Fruit fly (Drosophila melanogaster) whole organism, embryonic: ENCODE data around the gene CG42271.

Experiments used
- BEAF-32 ChIP-seq: fragments of 200-800 bp; sonication (Bioruptor generic); optimal IDR thresholded peaks from 3 replicates; lab custom pipeline; 2017; ENCODE audit warnings: missing biosample characterization, missing genetic modification characterization, mild to moderate bottlenecking, moderate library complexity, missing genetic modification reagents
- CG12769 ChIP-seq: fragments of 200-800 bp; sonication (Bioruptor generic); optimal IDR thresholded peaks from 2 replicates; lab custom pipeline; 2019; ENCODE audit warnings: missing biosample characterization, mild to moderate bottlenecking, missing genetic modification characterization, moderate library complexity
- CG15514 ChIP-seq: fragments of 200-800 bp; sonication (Bioruptor generic); optimal IDR thresholded peaks from 3 replicates; lab custom pipeline; 2017; ENCODE audit warnings: missing biosample characterization, missing genetic modification characterization, mild to moderate bottlenecking, moderate library complexity, missing genetic modification reagents
- CG18764 ChIP-seq: fragments of 200-800 bp; sonication (Bioruptor generic); optimal IDR thresholded peaks from 3 replicates; lab custom pipeline; 2016; ENCODE audit warnings: missing biosample characterization, missing genetic modification characterization
- CG2712 ChIP-seq: fragments of 200-800 bp; optimal IDR thresholded peaks from 3 replicates; lab custom pipeline; 2019; ENCODE audit warnings: missing biosample characterization, mild to moderate bottlenecking, missing genetic modification characterization, moderate library complexity
- CG2875 ChIP-seq: fragments of 200-800 bp; sonication (Bioruptor generic); optimal IDR thresholded peaks from 2 replicates; lab custom pipeline; 2017; ENCODE audit warnings: missing biosample characterization, mild to moderate bottlenecking, missing genetic modification characterization, missing genetic modification reagents
- CG3163 ChIP-seq: fragments of 200-800 bp; sonication (Bioruptor generic); optimal IDR thresholded peaks from 3 replicates; lab custom pipeline; 2016; ENCODE audit warnings: missing biosample characterization, missing genetic modification characterization
- CG32772 ChIP-seq: fragments of 200-800 bp; sonication (Bioruptor generic); IDR thresholded peaks from 2 replicates; pipeline ENCODE4 v1.3.6; 2022; ENCODE audit warnings: missing biosample characterization, missing genetic modification characterization
- CG3847 ChIP-seq: fragments of 200-800 bp; sonication (Bioruptor generic); IDR thresholded peaks from 2 replicates; pipeline ENCODE4 v1.3.6; 2022; ENCODE audit warnings: missing biosample characterization, missing genetic modification characterization
- CG8924 ChIP-seq: fragments of 200-800 bp; optimal IDR thresholded peaks from 3 replicates; lab custom pipeline; 2019; ENCODE audit warnings: missing biosample characterization, mild to moderate bottlenecking, missing genetic modification characterization, moderate library complexity
- CG9609 ChIP-seq: fragments of 200-800 bp; sonication (Bioruptor generic); optimal IDR thresholded peaks from 3 replicates; lab custom pipeline; 2016; ENCODE audit warnings: missing biosample characterization, missing genetic modification characterization
- Dbx ChIP-seq: fragments of 200-800 bp; sonication (Bioruptor generic); IDR thresholded peaks from 3 replicates; pipeline ENCODE4 v1.3.6; 2022; ENCODE audit warnings: missing biosample characterization, missing genetic modification characterization
- Dll ChIP-seq: fragments of 200-800 bp; sonication (Bioruptor generic); IDR thresholded peaks from 4 replicates; pipeline ENCODE4 v1.3.6; 2022; ENCODE audit warnings: missing biosample characterization, missing genetic modification characterization; ENCODE audit not compliant: partially characterized antibody
- Dp ChIP-seq: fragments of 200-800 bp; sonication (Bioruptor generic); optimal IDR thresholded peaks from 2 replicates; lab custom pipeline; 2018; ENCODE audit warnings: missing biosample characterization, mild to moderate bottlenecking, missing genetic modification characterization, moderate library complexity
- E2f2 ChIP-seq: fragments of 200-800 bp; sonication (Bioruptor generic); IDR thresholded peaks from 2 replicates; pipeline ENCODE4 v1.3.6; 2022; ENCODE audit warnings: missing biosample characterization, missing genetic modification characterization
- Ets65A ChIP-seq: fragments of 200-800 bp; sonication (Bioruptor generic); peaks from one replicate; lab custom pipeline; 2016; ENCODE audit warnings: missing biosample characterization, missing genetic modification characterization
- Ets97D ChIP-seq: fragments of 200-800 bp; sonication (Bioruptor generic); optimal IDR thresholded peaks from 3 replicates; lab custom pipeline; 2016; ENCODE audit warnings: missing biosample characterization, missing genetic modification characterization
- Lpt ChIP-seq: fragments of >200 bp; optimal IDR thresholded peaks from 2 replicates; lab custom pipeline; 2018; ENCODE audit warnings: missing biosample characterization, missing genetic modification characterization
- MBD-R2 ChIP-seq: fragments of 200-800 bp; sonication (Bioruptor generic); IDR thresholded peaks from 2 replicates; pipeline ENCODE4 v1.3.6; 2022; ENCODE audit warnings: missing biosample characterization, missing genetic modification characterization
- MESR4 ChIP-seq: fragments of 200-800 bp; sonication (Bioruptor generic); optimal IDR thresholded peaks from 2 replicates; lab custom pipeline; 2018; ENCODE audit warnings: missing biosample characterization, mild to moderate bottlenecking, missing genetic modification characterization, moderate library complexity
- Myb ChIP-seq: fragments of 200-800 bp; sonication (Bioruptor generic); optimal IDR thresholded peaks from 2 replicates; lab custom pipeline; 2016; ENCODE audit warnings: missing biosample characterization, missing genetic modification characterization
- Poxn ChIP-seq: fragments of 200-800 bp; sonication (Bioruptor generic); IDR thresholded peaks from 2 replicates; pipeline ENCODE4 v1.3.6; 2022; ENCODE audit warnings: missing biosample characterization, missing genetic modification characterization
- Six4 ChIP-seq: fragments of 200-800 bp; sonication (Bioruptor generic); optimal IDR thresholded peaks from 2 replicates; lab custom pipeline; 2016; ENCODE audit warnings: missing biosample characterization, missing genetic modification characterization
- Sry-β ChIP-seq: fragments of 200-800 bp; sonication (Bioruptor generic); optimal IDR thresholded peaks from 2 replicates; lab custom pipeline; 2018; ENCODE audit warnings: missing biosample characterization, mild to moderate bottlenecking, missing genetic modification characterization, moderate library complexity
- amos ChIP-seq: fragments of 200-800 bp; sonication (Bioruptor generic); IDR thresholded peaks from 2 replicates; pipeline ENCODE4 v1.3.6; 2022; ENCODE audit warnings: missing biosample characterization, missing genetic modification characterization; ENCODE audit not compliant: partially characterized antibody
- ato ChIP-seq: fragments of 200-800 bp; sonication (Bioruptor generic); IDR thresholded peaks from 2 replicates; pipeline ENCODE4 v1.3.6; 2022; ENCODE audit warnings: missing biosample characterization, missing genetic modification characterization; ENCODE audit not compliant: partially characterized antibody
- bigmax ChIP-seq: fragments of 200-800 bp; sonication (Bioruptor generic); optimal IDR thresholded peaks from 2 replicates; lab custom pipeline; 2018; ENCODE audit warnings: missing biosample characterization, mild to moderate bottlenecking, missing genetic modification characterization
- cato ChIP-seq: fragments of 200-800 bp; sonication (Bioruptor generic); optimal IDR thresholded peaks from 2 replicates; lab custom pipeline; 2016; ENCODE audit warnings: missing biosample characterization, missing genetic modification characterization, borderline replicate concordance
- crp ChIP-seq, 2 experiments: fragments of 200-800 bp; sonication (Bioruptor generic); optimal IDR thresholded peaks; 2 replicates in 1 of 2; 3 replicates in 1 of 2; lab custom pipeline; 2017; ENCODE audit warnings: missing biosample characterization in 2 of 2, missing genetic modification characterization in 2 of 2, mild to moderate bottlenecking in 1 of 2, moderate library complexity in 1 of 2
- da ChIP-seq: fragments of 200-800 bp; sonication (Bioruptor generic); optimal IDR thresholded peaks from 2 replicates; lab custom pipeline; 2016; ENCODE audit warnings: missing biosample characterization, missing genetic modification characterization
- dysf ChIP-seq: fragments of 200-800 bp; sonication (Bioruptor generic); IDR thresholded peaks from 3 replicates; pipeline ENCODE4 v1.3.6; 2022; ENCODE audit warnings: missing biosample characterization, missing genetic modification characterization
- insv ChIP-seq, 2 experiments: fragments of 200-800 bp; sonication (Bioruptor generic); optimal IDR thresholded peaks; 3 replicates each; lab custom pipeline; 2016 to 2018; ENCODE audit warnings: missing biosample characterization in 2 of 2, missing genetic modification characterization in 2 of 2
- kah ChIP-seq: fragments of 200-800 bp; sonication (Bioruptor generic); optimal IDR thresholded peaks from 2 replicates; lab custom pipeline; 2018; ENCODE audit warnings: missing biosample characterization, mild to moderate bottlenecking, missing genetic modification characterization
- odd ChIP-seq: fragments of 200-800 bp; sonication (Bioruptor generic); optimal IDR thresholded peaks from 2 replicates; lab custom pipeline; 2017; ENCODE audit warnings: missing biosample characterization, mild to moderate bottlenecking, missing genetic modification characterization
- pzg ChIP-seq: fragments of 200-800 bp; sonication (Bioruptor generic); optimal IDR thresholded peaks from 3 replicates; lab custom pipeline; 2018; ENCODE audit warnings: missing biosample characterization, mild to moderate bottlenecking, missing genetic modification characterization, moderate library complexity
- row ChIP-seq: fragments of 200-800 bp; sonication (Bioruptor generic); IDR thresholded peaks from 3 replicates; pipeline ENCODE4 v1.3.6; 2022; ENCODE audit warnings: missing biosample characterization, missing genetic modification characterization
- sens ChIP-seq: fragments of 200-800 bp; sonication (Bioruptor generic); peaks from one replicate; lab custom pipeline; 2016; ENCODE audit warnings: missing biosample characterization, missing genetic modification characterization
- sna ChIP-seq: fragments of 200-800 bp; sonication (Bioruptor generic); IDR thresholded peaks from 2 replicates; pipeline ENCODE4 v1.3.6; 2022; ENCODE audit warnings: missing biosample characterization, missing genetic modification characterization; ENCODE audit not compliant: partially characterized antibody
- tna ChIP-seq: fragments of 200-800 bp; sonication (Bioruptor generic); IDR thresholded peaks from 2 replicates; pipeline ENCODE4 v1.3.6; 2022; ENCODE audit warnings: missing biosample characterization, missing genetic modification characterization; ENCODE audit not compliant: partially characterized antibody
- trem ChIP-seq: fragments of 200-800 bp; optimal IDR thresholded peaks from 3 replicates; lab custom pipeline; 2019; ENCODE audit warnings: missing biosample characterization, mild to moderate bottlenecking, missing genetic modification characterization, moderate library complexity
- twi ChIP-seq: fragments of 200-800 bp; optimal IDR thresholded peaks from 2 replicates; lab custom pipeline; 2019; ENCODE audit warnings: missing biosample characterization, mild to moderate bottlenecking, missing genetic modification characterization, moderate library complexity
- unc-4 ChIP-seq: fragments of 200-800 bp; sonication (Bioruptor generic); IDR thresholded peaks from 2 replicates; pipeline ENCODE4 v1.3.6; 2022; ENCODE audit warnings: missing biosample characterization, missing genetic modification characterization; ENCODE audit not compliant: partially characterized antibody
- vvl ChIP-seq: fragments of 200-800 bp; sonication (Bioruptor generic); IDR thresholded peaks from 2 replicates; pipeline ENCODE4 v1.3.6; 2022; ENCODE audit warnings: missing biosample characterization, missing genetic modification characterization
- zen2 ChIP-seq: fragments of 200-800 bp; sonication (Bioruptor generic); IDR thresholded peaks from 3 replicates; pipeline ENCODE4 v1.3.6; 2022; ENCODE audit warnings: missing biosample characterization, missing genetic modification characterization; ENCODE audit not compliant: partially characterized antibody

Gene CG42271

DNA sequence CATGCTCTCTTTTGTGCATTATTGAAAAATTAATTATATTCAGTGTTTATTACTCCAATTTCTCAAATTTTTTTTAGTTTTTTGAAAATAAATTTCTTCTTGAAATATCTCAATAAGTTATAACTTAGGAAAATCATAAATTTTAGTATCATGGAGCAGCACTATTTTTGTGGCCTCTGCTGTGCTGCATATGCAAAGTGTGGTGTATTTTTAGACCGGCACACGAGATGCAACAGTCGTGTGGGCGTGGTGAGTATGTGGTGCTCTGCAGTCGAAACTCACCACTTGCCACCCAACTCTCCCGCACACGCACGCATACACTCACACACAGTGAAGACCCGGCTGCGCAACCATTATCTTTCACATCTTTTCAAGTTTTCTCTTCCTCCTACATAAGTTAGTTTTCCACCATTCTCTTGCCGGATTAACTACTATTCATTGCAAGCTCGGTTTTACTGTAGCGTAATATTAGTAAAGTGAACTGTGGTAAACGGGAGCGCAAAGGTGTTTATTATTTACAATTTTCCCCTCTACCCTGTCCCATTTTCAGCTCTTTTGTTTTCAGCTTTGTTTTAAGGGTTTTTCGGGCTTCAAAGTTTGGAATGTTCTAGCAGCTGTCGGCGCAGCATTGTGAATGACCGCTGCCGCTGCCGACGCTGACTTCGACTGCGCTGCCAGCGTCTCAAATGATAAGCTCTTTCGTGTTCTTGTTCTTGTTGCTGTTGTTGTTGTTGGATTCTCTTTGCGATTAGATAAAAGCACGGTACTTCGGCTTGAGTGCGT, 25.2 kb downstream of the CG42271 start (continued):
- TF ChIP-seq tna (GFP tag; lab: Robert Waterston, UW) (no peak), CG2875 (GFP tag; lab: Kevin White, UChicago) (peak; percentile 19), Lpt (GFP tag; lab: Kevin White, UChicago) (no peak), twi (tag; lab: Kevin White, UChicago) (no peak), odd (GFP tag; lab: Kevin White, UChicago) (peak; percentile 26), Dbx (no peak), zen2 (no peak), dysf (GFP tag; lab: Robert Waterston, UW) (peak; percentile 52; the same call in 2 of the 3 replicates), CG3163 (GFP tag; lab: Kevin White, UChicago) (peak; percentile 30), Ets65A (GFP tag; lab: Kevin White, UChicago) (peak; percentile 70), CG32772 (GFP tag; lab: Robert Waterston, UW) (peak; percentile 53)

DNA sequence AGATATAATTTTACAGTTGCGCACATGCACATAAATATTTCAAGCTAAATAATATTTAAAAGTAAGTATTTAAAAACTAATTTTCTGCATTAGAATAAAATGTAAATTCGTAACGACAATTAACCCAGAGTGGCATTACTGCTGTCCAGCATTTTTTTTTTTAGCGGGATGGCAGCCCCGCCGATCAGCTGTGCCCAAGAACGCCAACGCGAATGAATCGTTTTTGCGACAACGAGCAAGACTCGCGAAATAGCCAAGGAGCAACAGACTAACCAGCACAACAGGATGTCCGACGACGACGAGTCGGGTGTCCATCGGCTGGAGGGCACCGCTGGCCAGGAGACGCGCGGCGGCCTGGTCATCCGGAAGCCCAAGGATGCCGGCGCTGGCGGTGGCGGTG, 32.7 kb downstream of the CG42271 start, which contains the start of gene Prp16:
Prp16 (plus strand) TSS at position 185 of the 400 bp plus-strand sequence.
- peak; percentile 34 for TF ChIP-seq pzg (GFP tag; lab: Kevin White, UChicago)
- TF ChIP-seq trem = peak; percentile 68
- TF ChIP-seq CG3847 (GFP tag; lab: Robert Waterston, UW) = peak; percentile 37
- TF ChIP-seq crp (GFP tag; optimal IDR thresholded peaks at IDR 0.05; lab: Kevin White, UChicago) = peak; percentile 15 to 84
- peak; percentile 38 for TF ChIP-seq CG15514
- no peak for TF ChIP-seq sna (GFP tag; lab: Robert Waterston, UW)
- peak; percentile 18; the same call in 2 of the 3 replicates for TF ChIP-seq row (GFP tag; lab: Robert Waterston, UW)
- no peak for TF ChIP-seq CG12769 (tag; lab: Kevin White, UChicago)
- TF ChIP-seq BEAF-32 (GFP tag; lab: Kevin White, UChicago) = peak; percentile 13
- TF ChIP-seq sens (GFP tag; lab: Kevin White, UChicago) = peak; percentile 23
- peak; percentile 51 for TF ChIP-seq Myb
- TF ChIP-seq MBD-R2 = peak; percentile 85
- peak; percentile 15 for TF ChIP-seq Sry-β (GFP tag; lab: Kevin White, UChicago)
- TF ChIP-seq CG8924 (tag; lab: Kevin White, UChicago) = no peak
- peak; percentile 39 for TF ChIP-seq MESR4 (GFP tag; lab: Kevin White, UChicago)
- TF ChIP-seq vvl (GFP tag; lab: Robert Waterston, UW) = peak; percentile 27

DNA sequence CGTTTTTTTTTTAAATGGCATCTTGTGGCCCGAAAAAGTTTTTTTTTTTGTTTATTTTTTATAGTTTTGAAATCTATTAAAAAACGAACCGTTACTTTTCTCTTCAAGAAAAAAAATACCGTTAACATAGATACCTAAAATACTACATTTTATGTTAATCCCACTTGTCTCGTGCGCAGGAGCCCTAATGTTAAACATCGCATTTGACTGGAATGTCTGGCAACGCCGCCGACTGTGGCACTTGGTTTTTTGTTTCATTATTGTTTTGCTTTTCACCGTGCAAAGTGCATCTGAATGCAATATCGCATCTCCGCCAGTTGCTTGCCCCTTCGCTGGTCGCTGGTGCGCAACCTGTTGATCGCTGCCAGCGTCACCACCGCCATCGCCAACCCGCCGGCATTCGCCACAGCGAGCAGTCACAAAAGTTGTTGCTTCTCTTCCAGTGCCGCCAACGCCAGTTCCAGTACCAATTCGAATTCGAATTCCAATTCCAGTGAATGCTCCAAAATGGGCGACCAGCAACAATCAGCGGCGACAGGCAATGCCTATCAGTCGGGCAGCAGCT, 33.8 kb downstream of the CG42271 start, which contains the start of gene CG11590:
CG11590 (plus strand) TSS at position 212 of the 565 bp plus-strand sequence.
- TF ChIP-seq cato (no peak), E2f2 (peak; percentile 59), amos (GFP tag; lab: Robert Waterston, UW) (0 out of 2 replicates have a peak, but pooled peaks have one; percentile 8), insv (GFP tag; optimal IDR thresholded peaks at IDR 0.05; lab: Kevin White, UChicago) (peak in 1 of 2 experiments; percentile 79), bigmax (GFP tag; lab: Kevin White, UChicago) (no peak), CG2712 (no peak), MBD-R2 (peak; percentile 84), crp (GFP tag; optimal IDR thresholded peaks at IDR 0.05; lab: Kevin White, UChicago) (peak in 1 of 2 experiments; percentile 28), unc-4 (GFP tag; lab: Robert Waterston, UW) (peak; percentile 28; the same call in 1 of the 2 replicates), CG9609 (no peak), ato (GFP tag; lab: Robert Waterston, UW) (0 out of 2 replicates have a peak, but pooled peaks have one; percentile 10), Dp (peak; percentile 40), kah (peak; percentile 6), da (GFP tag; lab: Kevin White, UChicago) (no peak), Dll (GFP tag; lab: Robert Waterston, UW) (peak; percentile 36; the same call in 1 of the 4 replicates), Ets97D (no peak), MESR4 (GFP tag; lab: Kevin White, UChicago) (peak; percentile 38), Myb (peak; percentile 51), CG15514 (peak; percentile 94), BEAF-32 (GFP tag; lab: Kevin White, UChicago) (peak; percentile 26), Six4 (GFP tag; lab: Kevin White, UChicago) (no peak), CG18764 (GFP tag; lab: Kevin White, UChicago) (peak; percentile 96), Poxn (no peak)
